Fruit fly (Drosophila melanogaster) whole organism, pupa: ENCODE data around the gene elB.

Experiments used
- CG10348 ChIP-seq: fragments of 200-800 bp; sonication (Bioruptor generic); IDR thresholded peaks from 2 replicates; pipeline ENCODE4 v1.3.6; 2022; ENCODE audit warnings: missing biosample characterization, missing genetic modification characterization
- CG12605 ChIP-seq: fragments of 200-800 bp; sonication (Bioruptor generic); IDR thresholded peaks from 2 replicates; pipeline ENCODE4 v1.3.6; 2022; ENCODE audit warnings: missing biosample characterization, missing genetic modification characterization
- CG13204 ChIP-seq: fragments of 200-800 bp; sonication (Bioruptor generic); optimal IDR thresholded peaks from 2 replicates; lab custom pipeline; 2018; ENCODE audit warnings: missing biosample characterization, mild to moderate bottlenecking, missing genetic modification characterization, moderate library complexity
- CG14655 ChIP-seq: fragments of 200-800 bp; sonication (Bioruptor generic); optimal IDR thresholded peaks from 3 replicates; lab custom pipeline; 2017; ENCODE audit warnings: mild to moderate bottlenecking, missing biosample characterization, missing genetic modification reagents, missing genetic modification characterization
- CG15710 ChIP-seq: fragments of 200-800 bp; sonication (Bioruptor generic); optimal IDR thresholded peaks from 2 replicates; lab custom pipeline; 2018; ENCODE audit warnings: missing biosample characterization, mild to moderate bottlenecking, missing genetic modification characterization, moderate library complexity
- CG17806 ChIP-seq: fragments of 200-800 bp; sonication (Bioruptor generic); optimal IDR thresholded peaks from 2 replicates; lab custom pipeline; 2018; ENCODE audit warnings: missing biosample characterization, mild to moderate bottlenecking, missing genetic modification characterization, moderate library complexity
- CG32121 ChIP-seq: fragments of 200-800 bp; sonication (Bioruptor generic); IDR thresholded peaks from 2 replicates; pipeline ENCODE4 v1.3.6; 2022; ENCODE audit warnings: missing biosample characterization, missing genetic modification characterization
- CG34367 ChIP-seq: fragments of 200-800 bp; sonication (Bioruptor generic); optimal IDR thresholded peaks from 2 replicates; lab custom pipeline; 2018; ENCODE audit warnings: missing biosample characterization, mild to moderate bottlenecking, missing genetic modification characterization
- CG4496 ChIP-seq: fragments of 200-800 bp; sonication (Bioruptor generic); IDR thresholded peaks from 3 replicates; pipeline ENCODE4 v1.3.6; 2022; ENCODE audit warnings: missing biosample characterization, missing genetic modification characterization
- CG8159 ChIP-seq: fragments of 200-800 bp; sonication (Bioruptor generic); optimal IDR thresholded peaks from 3 replicates; lab custom pipeline; 2018; ENCODE audit warnings: missing biosample characterization, mild to moderate bottlenecking, missing genetic modification characterization, moderate library complexity
- CG8301 ChIP-seq: fragments of 200-800 bp; sonication (Bioruptor generic); optimal IDR thresholded peaks from 2 replicates; lab custom pipeline; 2018; ENCODE audit warnings: missing biosample characterization, mild to moderate bottlenecking, missing genetic modification characterization
- CG9948 ChIP-seq: fragments of 200-800 bp; sonication (Bioruptor generic); optimal IDR thresholded peaks from 2 replicates; lab custom pipeline; 2018; ENCODE audit warnings: missing biosample characterization, mild to moderate bottlenecking, missing genetic modification characterization, moderate library complexity
- D1 ChIP-seq: fragments of 200-800 bp; sonication (Bioruptor generic); optimal IDR thresholded peaks from 2 replicates; lab custom pipeline; 2018; ENCODE audit warnings: missing biosample characterization, mild to moderate bottlenecking, missing genetic modification characterization, moderate library complexity
- EcR ChIP-seq: fragments of 200-800 bp; sonication (Bioruptor generic); optimal IDR thresholded peaks from 3 replicates; lab custom pipeline; 2019; ENCODE audit warnings: missing biosample characterization, missing genetic modification characterization, mild to moderate bottlenecking, moderate library complexity, missing genetic modification reagents
- Ets98B ChIP-seq: fragments of 200-800 bp; sonication (Bioruptor generic); IDR thresholded peaks from 2 replicates; pipeline ENCODE4 v1.3.6; 2022; ENCODE audit warnings: missing biosample characterization, missing genetic modification characterization
- Pif1A ChIP-seq: fragments of 200-800 bp; sonication (Bioruptor generic); optimal IDR thresholded peaks from 3 replicates; lab custom pipeline; 2016; ENCODE audit warnings: missing biosample characterization, missing genetic modification characterization
- Pif1B ChIP-seq: fragments of 200-800 bp; sonication (Bioruptor generic); optimal IDR thresholded peaks from 3 replicates; lab custom pipeline; 2016; ENCODE audit warnings: missing biosample characterization, missing genetic modification characterization
- Snoo ChIP-seq: fragments of 200-800 bp; sonication (Bioruptor generic); optimal IDR thresholded peaks from 3 replicates; lab custom pipeline; 2017; ENCODE audit warnings: missing biosample characterization, mild to moderate bottlenecking, missing genetic modification characterization, inconsistent platforms
- fd96Ca ChIP-seq: fragments of 200-800 bp; sonication (Bioruptor generic); IDR thresholded peaks from 3 replicates; pipeline ENCODE4 v1.3.6; 2022; ENCODE audit warnings: missing biosample characterization, missing genetic modification characterization
- gl ChIP-seq: fragments of 200-800 bp; sonication (Bioruptor generic); optimal IDR thresholded peaks from 2 replicates; lab custom pipeline; 2018; ENCODE audit warnings: missing biosample characterization, mild to moderate bottlenecking, missing genetic modification characterization
- rn ChIP-seq: fragments of 200-800 bp; sonication (Bioruptor generic); IDR thresholded peaks from 2 replicates; pipeline ENCODE4 v1.3.6; 2022; ENCODE audit warnings: missing biosample characterization, missing genetic modification characterization

Gene elB

dm6 chr2L:14447558-14447957 is 38.2 kb upstream of the elB start:
- no peak for TF ChIP-seq CG15710 (tag; lab: Kevin White, UChicago)
- no peak for TF ChIP-seq CG13204
- TF ChIP-seq rn (GFP tag; lab: Robert Waterston, UW): no peak
- TF ChIP-seq Snoo (tag; lab: Kevin White, UChicago): no peak
- TF ChIP-seq CG8159: no peak

DNA sequence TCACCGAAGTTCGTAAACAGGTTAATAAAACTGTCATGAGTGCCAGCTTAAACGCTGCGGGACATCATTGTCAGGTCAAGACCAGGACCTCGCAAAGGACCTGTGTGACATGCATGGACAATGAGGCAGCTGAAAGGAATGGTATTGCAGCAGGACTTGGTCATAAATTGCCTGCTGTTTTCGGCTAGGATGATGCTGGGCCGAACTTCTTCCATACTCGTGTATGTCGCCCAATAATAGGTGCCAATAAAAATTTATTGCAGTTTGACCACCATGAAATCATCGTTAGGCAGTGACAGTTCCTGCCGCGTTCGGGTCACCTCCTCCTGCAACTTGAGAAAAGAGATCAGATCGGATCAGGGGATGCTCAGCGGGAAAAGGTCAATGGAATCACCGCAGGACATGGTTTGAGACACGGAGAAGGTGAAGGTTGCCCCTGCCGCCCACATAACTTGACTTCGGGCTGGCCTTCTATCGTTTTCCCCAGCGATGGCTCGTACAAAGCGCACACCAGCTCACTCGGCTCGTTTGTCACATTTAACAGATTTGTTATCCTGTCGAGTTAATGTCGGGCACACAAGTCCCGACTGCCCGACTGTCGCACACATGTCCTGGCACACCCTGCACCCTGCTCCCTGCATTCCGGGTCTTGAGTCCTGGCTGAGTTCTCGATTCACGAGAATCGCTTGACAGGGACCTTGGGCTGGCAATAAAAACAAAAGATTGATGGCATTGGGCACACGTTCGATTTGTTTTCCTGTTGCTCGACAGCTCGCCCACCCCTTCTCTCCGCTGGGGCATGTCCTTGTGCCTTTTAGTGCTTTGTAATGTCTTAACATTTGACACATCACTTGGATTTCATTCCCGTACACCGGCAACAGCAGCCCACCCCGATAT is 36.5 kb upstream of the elB start:
- no peak for TF ChIP-seq fd96Ca (GFP tag; lab: Robert Waterston, UW)
- TF ChIP-seq CG32121 (GFP tag; lab: Robert Waterston, UW): no peak
- no peak for TF ChIP-seq CG17806
- TF ChIP-seq rn (GFP tag; lab: Robert Waterston, UW): no peak
- no peak for TF ChIP-seq gl (tag; lab: Kevin White, UChicago)
- no peak for TF ChIP-seq CG8301 (tag; lab: Kevin White, UChicago)
- TF ChIP-seq CG13204: no peak
- no peak for TF ChIP-seq Pif1B
- no peak for TF ChIP-seq CG8159
- no peak for TF ChIP-seq Ets98B (GFP tag; lab: Robert Waterston, UW)
- no peak for TF ChIP-seq D1 (tag; lab: Kevin White, UChicago)
- no peak for TF ChIP-seq CG34367 (tag; lab: Kevin White, UChicago)
- no peak for TF ChIP-seq CG14655
- no peak for TF ChIP-seq CG12605
- no peak for TF ChIP-seq EcR
- TF ChIP-seq CG15710 (tag; lab: Kevin White, UChicago): no peak

dm6 chr2L:14444834-14445233 is 35.5 kb upstream of the elB start:
- TF ChIP-seq gl (tag; lab: Kevin White, UChicago): no peak
- no peak for TF ChIP-seq CG13204
- TF ChIP-seq D1 (tag; lab: Kevin White, UChicago): no peak
- no peak for TF ChIP-seq Ets98B (GFP tag; lab: Robert Waterston, UW)
- no peak for TF ChIP-seq CG34367 (tag; lab: Kevin White, UChicago)
- no peak for TF ChIP-seq EcR
- no peak for TF ChIP-seq CG12605
- TF ChIP-seq Pif1A: no peak
- TF ChIP-seq fd96Ca (GFP tag; lab: Robert Waterston, UW): no peak
- TF ChIP-seq CG4496 (GFP tag; lab: Robert Waterston, UW): no peak
- TF ChIP-seq CG15710 (tag; lab: Kevin White, UChicago): no peak
- no peak for TF ChIP-seq Pif1B
- TF ChIP-seq CG8301 (tag; lab: Kevin White, UChicago): no peak
- no peak for TF ChIP-seq CG8159
- no peak for TF ChIP-seq CG14655
- no peak for TF ChIP-seq rn (GFP tag; lab: Robert Waterston, UW)

- TF ChIP-seq CG13204 (no peak), gl (tag; lab: Kevin White, UChicago) (no peak), CG32121 (GFP tag; lab: Robert Waterston, UW) (no peak), CG17806 (no peak)
Observed at dm6 chr2L:14443667-14444285, 34.4 kb upstream of the elB start.

DNA sequence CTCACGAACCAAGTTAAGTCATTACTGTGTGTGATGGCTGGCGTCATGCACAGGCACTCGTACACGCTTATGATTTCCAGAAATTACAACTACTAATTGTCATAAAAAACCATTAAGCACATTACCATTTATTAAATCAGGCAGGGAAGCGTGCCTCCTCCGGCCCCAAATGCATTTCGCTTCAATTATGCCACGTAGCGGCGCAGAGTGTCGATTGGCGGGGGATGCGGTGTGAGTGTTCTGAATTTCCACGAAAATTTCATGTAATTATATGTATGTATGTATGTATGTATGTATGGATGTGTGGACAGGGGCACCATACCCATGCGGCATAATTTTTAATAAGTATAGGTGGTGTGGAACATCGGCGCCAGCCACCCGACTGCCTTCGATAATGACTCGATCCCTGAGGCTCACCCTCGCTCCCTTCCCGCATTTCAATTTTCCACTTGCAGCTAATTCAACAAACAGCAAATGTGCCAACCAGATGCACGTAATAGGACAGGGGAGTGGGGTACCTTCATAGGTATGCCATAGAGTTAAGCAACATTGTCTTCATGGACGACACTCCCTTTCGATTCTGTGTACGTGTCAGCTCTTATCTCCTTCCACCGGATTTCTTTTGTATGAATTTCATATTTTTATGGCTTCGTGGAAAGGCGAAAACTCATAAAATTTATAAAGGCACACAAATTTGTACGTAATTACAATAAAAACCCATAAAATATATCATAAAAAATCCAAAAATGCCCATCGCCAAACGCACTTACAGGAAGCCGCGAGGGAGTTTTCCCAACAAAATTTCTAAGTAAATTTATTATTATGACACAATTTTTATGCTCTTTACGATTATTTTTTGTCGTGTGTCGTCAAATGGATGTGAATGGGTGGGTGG is 33.0 kb upstream of the elB start:
- TF ChIP-seq CG13204: no peak
- no peak for TF ChIP-seq Ets98B (GFP tag; lab: Robert Waterston, UW)
- TF ChIP-seq CG15710 (tag; lab: Kevin White, UChicago): no peak
- TF ChIP-seq CG8301 (tag; lab: Kevin White, UChicago): no peak
- TF ChIP-seq CG12605: no peak
- no peak for TF ChIP-seq CG32121 (GFP tag; lab: Robert Waterston, UW)
- no peak for TF ChIP-seq CG9948 (tag; lab: Kevin White, UChicago)
- TF ChIP-seq CG8159: no peak
- no peak for TF ChIP-seq CG10348 (GFP tag; lab: Robert Waterston, UW)
- TF ChIP-seq D1 (tag; lab: Kevin White, UChicago): no peak
- no peak for TF ChIP-seq Pif1B
- TF ChIP-seq CG4496 (GFP tag; lab: Robert Waterston, UW): no peak
- TF ChIP-seq gl (tag; lab: Kevin White, UChicago): no peak
- no peak for TF ChIP-seq Snoo (tag; lab: Kevin White, UChicago)
- TF ChIP-seq CG34367 (tag; lab: Kevin White, UChicago): no peak
- no peak for TF ChIP-seq CG14655

DNA sequence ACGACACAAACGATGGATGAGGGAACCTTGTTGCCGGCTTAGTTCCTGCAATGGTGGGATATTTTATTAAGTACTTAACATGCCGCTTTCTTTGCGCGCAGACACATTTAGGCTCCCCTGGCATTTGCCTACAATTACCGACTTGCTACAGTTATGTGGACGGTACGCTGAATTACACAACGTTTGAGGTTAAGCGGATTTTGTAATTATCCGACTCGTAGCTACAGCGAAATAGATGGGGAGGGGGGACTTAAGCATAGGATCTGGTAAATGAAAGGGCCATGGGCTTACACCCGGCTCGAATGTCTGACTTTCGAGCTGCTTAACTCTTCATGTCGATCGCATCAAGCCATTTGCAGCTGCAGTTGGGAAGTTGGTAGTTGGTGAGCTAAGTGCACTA is 32.0 kb upstream of the elB start:
- TF ChIP-seq CG34367 (tag; lab: Kevin White, UChicago): no peak
- TF ChIP-seq CG10348 (GFP tag; lab: Robert Waterston, UW): no peak
- TF ChIP-seq CG12605: no peak
